Fruit fly (Drosophila melanogaster): ENCODE measurements around the gene RpS10a.

dm6 chr3R:27636010-27636584 is 16.5 kb upstream of the RpS10a start, which contains the start of the genes CG5611 and Mtl:
- TF ChIP-seq CG31441 (GFP tag; IDR thresholded peaks at IDR 0.05) (peak; percentile 99), Mrtf (GFP tag; IDR thresholded peaks at IDR 0.05) (peak; percentile 100), Meics (GFP tag; optimal IDR thresholded peaks at IDR 0.05) (peak; percentile 100), lilli (GFP tag; optimal IDR thresholded peaks at IDR 0.05) (peak; percentile 99), CG10366 (GFP tag; IDR thresholded peaks at IDR 0.05) (peak; percentile 100), CG14014 (GFP tag; IDR thresholded peaks at IDR 0.05) (peak; percentile 100), sug (tag; optimal IDR thresholded peaks at IDR 0.05) (peak; percentile 99), CG10959 (GFP tag; IDR thresholded peaks at IDR 0.05) (peak; percentile 100), Atf6 (GFP tag; IDR thresholded peaks at IDR 0.05) (peak; percentile 100), Xrp1 (GFP tag; IDR thresholded peaks at IDR 0.05) (peak; percentile 100), CG3163 (GFP tag; optimal IDR thresholded peaks at IDR 0.05) (peak; percentile 81)
